Worm (Caenorhabditis elegans) whole organism, L2 larva: ENCODE results near the gene brc-2.
A peak's percentile ranks its signal among the peaks of the same experiment; 100 is the strongest.

Experiments used
- C34F6.9 ChIP-seq: fragments of 150-350 bp; optimal IDR thresholded peaks from 2 replicates; lab custom pipeline; 2014; ENCODE audit warnings: missing biosample characterization, missing genetic modification characterization
- F13H6.1 ChIP-seq: sonication (generic microtip); optimal IDR thresholded peaks from 2 replicates; lab custom pipeline; 2016; ENCODE audit warnings: missing genetic modification characterization, missing compliant biosample characterization
- R02D3.7 ChIP-seq: fragments of 150-350 bp; optimal IDR thresholded peaks from 2 replicates; lab custom pipeline; 2014; ENCODE audit warnings: missing biosample characterization, missing genetic modification characterization
- alr-1 ChIP-seq: fragments of 150-350 bp; optimal IDR thresholded peaks from 2 replicates; lab custom pipeline; 2014; ENCODE audit warnings: missing biosample characterization, missing genetic modification characterization
- aly-2 ChIP-seq: fragments of 150-350 bp; optimal IDR thresholded peaks from 2 replicates; lab custom pipeline; 2014; ENCODE audit warnings: missing biosample characterization, missing genetic modification characterization
- ama-1 ChIP-seq: fragments of 150-350 bp; optimal IDR thresholded peaks from 2 replicates; lab custom pipeline; 2018; ENCODE audit warnings: inconsistent platforms
- blmp-1 ChIP-seq: sonication (generic microtip); optimal IDR thresholded peaks from 2 replicates; lab custom pipeline; 2017; ENCODE audit warnings: missing genetic modification characterization, mild to moderate bottlenecking, missing compliant biosample characterization, antibody characterized with exemption, moderate library complexity; ENCODE audit not compliant: insufficient read depth
- crh-2 ChIP-seq: sonication (generic microtip); optimal IDR thresholded peaks from 2 replicates; lab custom pipeline; 2017; ENCODE audit warnings: missing biosample characterization, missing genetic modification characterization
- dmd-4 ChIP-seq: sonication (generic microtip); optimal IDR thresholded peaks from 2 replicates; lab custom pipeline; 2017; ENCODE audit warnings: missing biosample characterization, missing genetic modification characterization
- egl-27 ChIP-seq: sonication (generic microtip); optimal IDR thresholded peaks from 3 replicates; lab custom pipeline; 2017; ENCODE audit warnings: missing biosample characterization, missing genetic modification reagents, missing genetic modification characterization
- elt-1 ChIP-seq: fragments of 150-350 bp; optimal IDR thresholded peaks from 2 replicates; lab custom pipeline; 2014; ENCODE audit warnings: missing biosample characterization, missing genetic modification characterization
- gmeb-1 ChIP-seq: fragments of 150-350 bp; optimal IDR thresholded peaks from 2 replicates; lab custom pipeline; 2014; ENCODE audit warnings: missing biosample characterization, missing genetic modification characterization
- lin-13 ChIP-seq: fragments of 150-350 bp; optimal IDR thresholded peaks from 2 replicates; lab custom pipeline; 2014; ENCODE audit warnings: missing biosample characterization, missing genetic modification reagents, missing genetic modification characterization
- lin-39 ChIP-seq: fragments of 150-350 bp; optimal IDR thresholded peaks from 2 replicates; lab custom pipeline; 2014; ENCODE audit warnings: missing biosample characterization, missing genetic modification reagents, missing genetic modification characterization
- lsy-2 ChIP-seq, 2 experiments: fragments of 150-350 bp in 1 of 2; sonication (generic microtip) in 1 of 2; optimal IDR thresholded peaks; 2 replicates each; lab custom pipeline; 2014 to 2017; ENCODE audit warnings: missing biosample characterization in 2 of 2, missing genetic modification characterization in 2 of 2
- mab-5 ChIP-seq: fragments of 150-350 bp; optimal IDR thresholded peaks from 2 replicates; lab custom pipeline; 2014; ENCODE audit warnings: missing biosample characterization, missing genetic modification characterization
- nhr-10 ChIP-seq: sonication (generic microtip); optimal IDR thresholded peaks from 2 replicates; lab custom pipeline; 2017; ENCODE audit warnings: missing biosample characterization, missing genetic modification characterization
- nhr-12 ChIP-seq: fragments of 150-350 bp; optimal IDR thresholded peaks from 2 replicates; lab custom pipeline; 2014; ENCODE audit warnings: missing biosample characterization, missing genetic modification characterization
- nhr-129 ChIP-seq: fragments of 150-350 bp; optimal IDR thresholded peaks from 2 replicates; lab custom pipeline; 2014; ENCODE audit warnings: missing biosample characterization, missing genetic modification characterization
- nhr-21 ChIP-seq: fragments of 150-350 bp; optimal IDR thresholded peaks from 2 replicates; lab custom pipeline; 2014; ENCODE audit warnings: missing biosample characterization, missing genetic modification characterization
- nhr-23 ChIP-seq: fragments of 150-350 bp; optimal IDR thresholded peaks from 2 replicates; lab custom pipeline; 2014; ENCODE audit warnings: missing biosample characterization, missing genetic modification reagents, missing genetic modification characterization
- nhr-237 ChIP-seq: fragments of 150-350 bp; optimal IDR thresholded peaks from 2 replicates; lab custom pipeline; 2014; ENCODE audit warnings: missing biosample characterization, missing genetic modification characterization
- nhr-25 ChIP-seq: fragments of 150-350 bp; sonication (generic microtip); optimal IDR thresholded peaks from 3 replicates; lab custom pipeline; 2014; ENCODE audit warnings: missing biosample characterization, missing genetic modification characterization
- nhr-6 ChIP-seq: fragments of 150-350 bp; optimal IDR thresholded peaks from 2 replicates; lab custom pipeline; 2014; ENCODE audit warnings: missing biosample characterization, missing genetic modification characterization
- nhr-77 ChIP-seq: fragments of 150-350 bp; optimal IDR thresholded peaks from 2 replicates; lab custom pipeline; 2014; ENCODE audit warnings: missing biosample characterization, missing genetic modification characterization
- peb-1 ChIP-seq: fragments of 150-350 bp; optimal IDR thresholded peaks from 2 replicates; lab custom pipeline; 2014; ENCODE audit warnings: missing biosample characterization, missing genetic modification characterization
- sem-4 ChIP-seq: fragments of 150-350 bp; optimal IDR thresholded peaks from 2 replicates; lab custom pipeline; 2014; ENCODE audit warnings: missing biosample characterization, missing genetic modification reagents, missing genetic modification characterization
- skn-1 ChIP-seq: sonication (generic microtip); optimal IDR thresholded peaks from 2 replicates; lab custom pipeline; 2017; ENCODE audit warnings: missing biosample characterization, missing genetic modification characterization
- sma-9 ChIP-seq, 2 experiments: fragments of 150-350 bp in 1 of 2; sonication (generic microtip) in 1 of 2; optimal IDR thresholded peaks; 2 replicates each; lab custom pipeline; 2014 to 2016; ENCODE audit warnings: missing genetic modification characterization in 2 of 2, mild to moderate bottlenecking in 1 of 2, missing biosample characterization in 1 of 2, missing compliant biosample characterization in 1 of 2, missing genetic modification reagents in 1 of 2, moderate library complexity in 1 of 2
- unc-39 ChIP-seq: fragments of 150-350 bp; optimal IDR thresholded peaks from 2 replicates; lab custom pipeline; 2014; ENCODE audit warnings: missing biosample characterization, missing genetic modification characterization
- unc-55 ChIP-seq: fragments of 150-350 bp; sonication (generic microtip); optimal IDR thresholded peaks from 3 replicates; lab custom pipeline; 2014; ENCODE audit warnings: missing biosample characterization, missing genetic modification reagents, missing genetic modification characterization
- unc-62 ChIP-seq: fragments of 150-350 bp; optimal IDR thresholded peaks from 2 replicates; lab custom pipeline; 2014; ENCODE audit warnings: missing biosample characterization, missing genetic modification reagents, missing genetic modification characterization
- zag-1 ChIP-seq: fragments of 150-350 bp; optimal IDR thresholded peaks from 2 replicates; lab custom pipeline; 2014; ENCODE audit warnings: missing biosample characterization, missing genetic modification characterization
- ztf-1 ChIP-seq: fragments of 200-800 bp; sonication (Bioruptor generic); conservative IDR thresholded peaks from 2 replicates; pipeline ENCODE4 v1.3.6; 2022; ENCODE audit warnings: missing genetic modification characterization, missing compliant biosample characterization
- ztf-11 ChIP-seq: sonication (generic microtip); optimal IDR thresholded peaks from 2 replicates; lab custom pipeline; 2017; ENCODE audit warnings: missing biosample characterization, missing genetic modification characterization
- ztf-4 ChIP-seq: fragments of 150-350 bp; optimal IDR thresholded peaks from 2 replicates; lab custom pipeline; 2014; ENCODE audit warnings: missing biosample characterization, missing genetic modification characterization

brc-2 gene

DNA sequence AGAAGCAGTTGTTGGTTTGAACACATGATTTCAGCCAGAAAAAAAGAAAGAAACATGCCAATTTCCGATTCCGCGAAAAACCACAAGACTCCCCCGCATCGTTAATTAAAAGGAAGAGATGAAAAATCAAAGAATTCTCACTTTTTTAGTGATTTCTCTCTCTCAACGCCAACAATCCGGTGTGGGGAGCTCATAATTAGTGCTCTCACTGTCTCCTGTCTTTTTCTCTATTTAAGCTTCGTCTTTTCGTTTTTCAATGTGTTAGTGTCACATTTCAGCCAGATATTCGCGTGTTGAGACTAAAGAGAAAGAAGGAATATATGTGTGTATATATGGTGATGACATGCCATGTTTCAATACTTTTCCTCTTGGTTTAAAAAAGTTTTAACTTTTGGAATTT, 29.2 kb downstream of the brc-2 start:
- TF ChIP-seq nhr-77 (tag; lab: Kevin White, UChicago) (no peak), peb-1 (tag; lab: Kevin White, UChicago) (no peak), ztf-1 (GFP tag; lab: Robert Waterston, UW) (no peak), nhr-129 (tag; lab: Kevin White, UChicago) (peak; percentile 36), sem-4 (no peak), gmeb-1 (tag; lab: Kevin White, UChicago) (no peak), unc-55 (GFP tag; lab: Kevin White, UChicago) (no peak), nhr-237 (tag; lab: Kevin White, UChicago) (no peak), ztf-11 (tag; lab: Kevin White, UChicago) (no peak), nhr-6 (tag; lab: Kevin White, UChicago) (peak; percentile 2), unc-62 (GFP tag; lab: Kevin White, UChicago) (no peak), nhr-10 (tag; lab: Kevin White, UChicago) (no peak), nhr-12 (no peak), ama-1 (lab: Kevin White, UChicago) (peak; percentile 23), nhr-21 (tag; lab: Kevin White, UChicago) (no peak), skn-1 (tag; lab: Kevin White, UChicago) (no peak), lin-13 (peak; percentile 68), lsy-2 (tag; optimal IDR thresholded peaks at IDR 0.05; lab: Kevin White, UChicago) (peak in 1 of 2 experiments; percentile 59), zag-1 (tag; lab: Kevin White, UChicago) (no peak), mab-5 (no peak), unc-39 (tag; lab: Kevin White, UChicago) (no peak), elt-1 (tag; lab: Kevin White, UChicago) (no peak), F13H6.1 (tag; lab: Kevin White, UChicago) (peak; percentile 38), dmd-4 (tag; lab: Kevin White, UChicago) (no peak), R02D3.7 (tag; lab: Kevin White, UChicago) (no peak), egl-27 (tag; lab: Kevin White, UChicago) (no peak), nhr-23 (tag; lab: Kevin White, UChicago) (no peak), ztf-4 (tag; lab: Kevin White, UChicago) (peak; percentile 24), aly-2 (no peak), lin-39 (no peak), C34F6.9 (tag; lab: Kevin White, UChicago) (no peak), sma-9 (GFP tag; optimal IDR thresholded peaks at IDR 0.05; lab: Kevin White, UChicago) (peak; percentile 47), sma-9 (tag; optimal IDR thresholded peaks at IDR 0.05; lab: Kevin White, UChicago) (no peak)

DNA sequence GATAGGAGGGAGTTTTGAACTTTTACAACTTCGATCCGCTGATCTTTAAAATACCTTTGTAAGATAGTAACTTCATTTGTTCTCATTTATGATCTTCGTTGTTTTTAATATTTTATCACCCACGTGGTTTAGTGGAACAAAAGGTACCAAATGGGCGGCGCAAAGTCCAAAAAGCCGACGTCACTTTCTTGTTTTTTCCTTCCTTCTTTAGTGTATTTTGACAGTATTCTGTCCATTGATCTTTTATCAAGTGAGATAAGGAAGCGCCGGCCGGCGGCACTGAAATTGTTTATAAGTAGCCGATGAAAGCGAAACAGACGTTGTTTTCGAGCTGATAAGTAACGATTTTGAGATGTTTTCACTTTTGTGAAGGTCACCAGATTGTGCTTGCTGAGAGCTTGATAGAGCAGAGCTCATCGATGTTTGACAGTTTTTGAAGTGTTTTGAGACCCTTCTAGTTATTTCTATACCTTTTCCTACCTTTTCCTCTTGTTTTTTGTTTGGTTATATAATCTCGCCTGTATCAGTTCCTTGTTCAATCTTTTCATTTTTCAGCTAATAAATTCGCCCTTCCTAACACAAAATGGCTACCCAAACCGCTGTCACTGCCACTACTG, 30.3 kb downstream of the brc-2 start, which contains the start of gene K04C2.3:
K04C2.3 (plus strand) TSS at position 556 of the 617 bp plus-strand sequence.
- TF ChIP-seq sma-9 (GFP tag; optimal IDR thresholded peaks at IDR 0.05; lab: Kevin White, UChicago) = peak; percentile 70
- TF ChIP-seq sma-9 (tag; optimal IDR thresholded peaks at IDR 0.05; lab: Kevin White, UChicago) = no peak
- TF ChIP-seq lsy-2 (tag; optimal IDR thresholded peaks at IDR 0.05; lab: Kevin White, UChicago) = peak in 1 of 2 experiments; percentile 10
- TF ChIP-seq nhr-21 (tag; lab: Kevin White, UChicago) = peak; percentile 11
- no peak for TF ChIP-seq alr-1 (tag; lab: Kevin White, UChicago)
- peak; percentile 46 for TF ChIP-seq blmp-1 (tag; lab: Kevin White, UChicago)
- peak; percentile 7 for TF ChIP-seq nhr-25
- peak; percentile 29 for TF ChIP-seq crh-2 (tag; lab: Kevin White, UChicago)
- TF ChIP-seq nhr-6 (tag; lab: Kevin White, UChicago) = no peak
- no peak for TF ChIP-seq nhr-10 (tag; lab: Kevin White, UChicago)

DNA sequence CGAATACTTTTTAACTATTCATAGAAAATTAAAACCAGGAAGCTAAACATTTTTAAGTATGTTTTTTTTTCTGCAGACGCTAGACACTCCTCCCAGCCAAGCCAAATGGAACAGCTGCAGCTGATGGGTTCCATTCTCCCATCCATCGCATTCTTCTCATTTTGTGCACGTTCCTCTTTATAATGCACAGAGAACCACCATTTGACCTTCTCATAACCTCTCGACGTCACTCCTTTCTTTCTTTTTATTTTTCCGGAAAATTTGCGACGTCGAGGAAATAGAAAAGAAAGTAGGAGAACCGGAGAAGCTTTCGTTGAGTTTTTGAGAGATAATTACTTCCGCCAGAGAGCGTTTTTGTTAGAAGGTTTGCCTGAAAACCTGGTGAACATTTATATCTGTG, 31.2 kb downstream of the brc-2 start:
- TF ChIP-seq nhr-237 (tag; lab: Kevin White, UChicago) (no peak), mab-5 (no peak), C34F6.9 (tag; lab: Kevin White, UChicago) (peak; percentile 25), sma-9 (GFP tag; optimal IDR thresholded peaks at IDR 0.05; lab: Kevin White, UChicago) (peak; percentile 27), sma-9 (tag; optimal IDR thresholded peaks at IDR 0.05; lab: Kevin White, UChicago) (no peak), nhr-129 (tag; lab: Kevin White, UChicago) (peak; percentile 37), F13H6.1 (tag; lab: Kevin White, UChicago) (peak; percentile 40), lsy-2 (tag; optimal IDR thresholded peaks at IDR 0.05; lab: Kevin White, UChicago) (peak in 1 of 2 experiments; percentile 23), ama-1 (lab: Kevin White, UChicago) (peak; percentile 66), lin-13 (peak; percentile 27), sem-4 (peak; percentile 23)
